Fruit fly (Drosophila melanogaster) Kc167 (cell line): ENCODE results near the gene CG13012.

Source experiments
- Sin3A ChIP-seq: fragments of >200 bp; optimal IDR thresholded peaks from 2 replicates; lab custom pipeline; 2018; ENCODE audit warnings: missing external identifiers
- h ChIP-seq: fragments of >200 bp; optimal IDR thresholded peaks from 3 replicates; lab custom pipeline; 2018; ENCODE audit warnings: missing external identifiers
- insv ChIP-seq: fragments of >200 bp; optimal IDR thresholded peaks from 3 replicates; lab custom pipeline; 2018; ENCODE audit warnings: missing external identifiers
- psq ChIP-seq: fragments of >200 bp; optimal IDR thresholded peaks from 2 replicates; lab custom pipeline; 2017; ENCODE audit warnings: missing external identifiers

dm6 chrX:16651625-16652024 is 24.9 kb downstream of the CG13012 start:
- TF ChIP-seq Sin3A (no peak), insv (no peak), psq (no peak), h (lab: Kevin White, UChicago) (no peak)
